Worm (Caenorhabditis elegans): ENCODE data around the gene Y54G9A.7.

Gene Y54G9A.7

ce11 chrII:13722763-13723162, 2.8 kb downstream of the Y54G9A.7 start, which contains the start of gene Y54G9A.5:
TSS of gene Y54G9A.5 (plus strand) at chrII:13723007.
- TF ChIP-seq snpc-4 (tag; optimal IDR thresholded peaks at IDR 0.05), result no peak

ce11 chrII:13721218-13721617, 4.4 kb downstream of the Y54G9A.7 start, which contains the start of gene sre-46:
TSS of gene sre-46 (minus strand) at chrII:13721318.
- TF ChIP-seq ces-1 (GFP tag; optimal IDR thresholded peaks at IDR 0.05) (no peak), ztf-11 (tag; optimal IDR thresholded peaks at IDR 0.05) (no peak), zip-8 (tag; optimal IDR thresholded peaks at IDR 0.05) (no peak), ceh-83 (GFP tag; optimal IDR thresholded peaks at IDR 0.05) (no peak), ham-2 (GFP tag; optimal IDR thresholded peaks at IDR 0.05) (no peak), nhr-2 (tag; optimal IDR thresholded peaks at IDR 0.05) (no peak), lsy-2 (tag; optimal IDR thresholded peaks at IDR 0.05) (no peak), nhr-76 (tag; optimal IDR thresholded peaks at IDR 0.05) (no peak), snpc-4 (tag; optimal IDR thresholded peaks at IDR 0.05) (no peak), tbx-8 (GFP tag; optimal IDR thresholded peaks at IDR 0.05) (no peak), ceh-43 (GFP tag; optimal IDR thresholded peaks at IDR 0.05) (no peak), mep-1 (tag; optimal IDR thresholded peaks at IDR 0.05) (no peak), sptf-1 (tag; optimal IDR thresholded peaks at IDR 0.05) (no peak), nhr-28 (tag; optimal IDR thresholded peaks at IDR 0.05) (no peak), mab-5 (tag; optimal IDR thresholded peaks at IDR 0.05) (no peak), mls-2 (tag; optimal IDR thresholded peaks at IDR 0.05) (no peak), lin-13 (tag; optimal IDR thresholded peaks at IDR 0.05) (no peak), nhr-12 (tag; optimal IDR thresholded peaks at IDR 0.05) (no peak)

DNA sequence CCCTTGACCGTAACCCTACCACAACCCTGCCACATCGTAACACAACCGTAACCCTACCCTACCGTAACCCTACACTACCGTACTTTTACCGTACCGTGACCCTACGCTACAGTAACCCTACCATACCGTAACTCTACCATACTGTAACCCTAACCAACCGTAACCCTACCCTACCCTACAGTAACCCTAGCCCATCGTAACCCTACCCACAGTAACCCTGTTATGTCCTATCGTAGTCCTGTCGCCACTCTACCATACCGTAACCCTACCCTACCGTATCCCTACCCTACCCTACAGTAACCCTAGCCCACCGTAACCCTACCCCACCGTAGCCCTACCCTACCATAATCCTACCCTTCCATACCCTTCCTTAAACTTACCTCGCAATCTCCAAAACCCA, 4.9 kb downstream of the Y54G9A.7 start:
- TF ChIP-seq hlh-1 (tag; optimal IDR thresholded peaks at IDR 0.05), result no peak
- no peak for TF ChIP-seq ztf-11 (tag; optimal IDR thresholded peaks at IDR 0.05)
- no peak for TF ChIP-seq mep-1 (tag; optimal IDR thresholded peaks at IDR 0.05)
- TF ChIP-seq ceh-83 (GFP tag; optimal IDR thresholded peaks at IDR 0.05), result no peak
- TF ChIP-seq tbx-8 (GFP tag; optimal IDR thresholded peaks at IDR 0.05), result no peak
- no peak for TF ChIP-seq nhr-76 (tag; optimal IDR thresholded peaks at IDR 0.05)
- no peak for TF ChIP-seq pha-4 (tag; optimal IDR thresholded peaks at IDR 0.05)
- TF ChIP-seq lin-32 (GFP tag; optimal IDR thresholded peaks at IDR 0.05), result no peak
- TF ChIP-seq unc-39 (tag; optimal IDR thresholded peaks at IDR 0.05), result no peak
- no peak for TF ChIP-seq mab-5 (tag; optimal IDR thresholded peaks at IDR 0.05)
- no peak for TF ChIP-seq mls-2 (tag; optimal IDR thresholded peaks at IDR 0.05)
- no peak for TF ChIP-seq unc-120 (tag; optimal IDR thresholded peaks at IDR 0.05; ENCODE audit: poor library complexity, severe bottlenecking)
- TF ChIP-seq sem-2 (GFP tag; optimal IDR thresholded peaks at IDR 0.05), result no peak

- TF ChIP-seq nhr-76 (tag; optimal IDR thresholded peaks at IDR 0.05) (no peak), hlh-1 (tag; optimal IDR thresholded peaks at IDR 0.05) (no peak), unc-39 (tag; optimal IDR thresholded peaks at IDR 0.05) (no peak), snpc-4 (tag; optimal IDR thresholded peaks at IDR 0.05) (no peak), ces-1 (GFP tag; optimal IDR thresholded peaks at IDR 0.05) (no peak), nhr-28 (tag; optimal IDR thresholded peaks at IDR 0.05) (no peak)
Observed at ce11 chrII:13717393-13718367, 7.9 kb downstream of the Y54G9A.7 start.

- TF ChIP-seq mep-1 (tag; optimal IDR thresholded peaks at IDR 0.05) (no peak), ceh-83 (GFP tag; optimal IDR thresholded peaks at IDR 0.05) (no peak), sptf-1 (tag; optimal IDR thresholded peaks at IDR 0.05) (no peak), lin-13 (tag; optimal IDR thresholded peaks at IDR 0.05) (no peak), elt-3 (tag; optimal IDR thresholded peaks at IDR 0.05) (no peak), nhr-2 (tag; optimal IDR thresholded peaks at IDR 0.05) (no peak), sem-2 (GFP tag; optimal IDR thresholded peaks at IDR 0.05) (no peak), ceh-39 (tag; optimal IDR thresholded peaks at IDR 0.05) (no peak), ces-1 (GFP tag; optimal IDR thresholded peaks at IDR 0.05) (no peak), blmp-1 (tag; optimal IDR thresholded peaks at IDR 0.05) (no peak), tbx-8 (GFP tag; optimal IDR thresholded peaks at IDR 0.05) (no peak), unc-62 (GFP tag; optimal IDR thresholded peaks at IDR 0.05) (no peak), elt-1 (tag; optimal IDR thresholded peaks at IDR 0.05; ENCODE audit: borderline replicate concordance, insufficient read depth) (no peak), flh-1 (GFP tag; optimal IDR thresholded peaks at IDR 0.05) (no peak), nhr-237 (tag; optimal IDR thresholded peaks at IDR 0.05) (no peak), mls-2 (tag; optimal IDR thresholded peaks at IDR 0.05) (no peak)
Observed at ce11 chrII:13715733-13716132, 9.9 kb downstream of the Y54G9A.7 start, which contains the start of gene zipt-2.3. TSS of gene zipt-2.3 (minus strand) at chrII:13715879.

Data from whole organism, mixed stage, embryonic.